Worm (Caenorhabditis elegans): ENCODE measurements around the gene M04D8.5.

Gene M04D8.5

ce11 chrIII:10001060-10001459 lies 32.1 kb downstream of the M04D8.5 start, which contains the start of gene C05B5.5:
TSS of gene C05B5.5 (plus strand) at chrIII:10001360.
- TF ChIP-seq unc-120 (tag; optimal IDR thresholded peaks at IDR 0.05; ENCODE audit: poor library complexity, severe bottlenecking) (no peak), nhr-2 (tag; optimal IDR thresholded peaks at IDR 0.05) (no peak), nhr-76 (tag; optimal IDR thresholded peaks at IDR 0.05) (no peak), elt-3 (tag; optimal IDR thresholded peaks at IDR 0.05) (no peak)

DNA sequence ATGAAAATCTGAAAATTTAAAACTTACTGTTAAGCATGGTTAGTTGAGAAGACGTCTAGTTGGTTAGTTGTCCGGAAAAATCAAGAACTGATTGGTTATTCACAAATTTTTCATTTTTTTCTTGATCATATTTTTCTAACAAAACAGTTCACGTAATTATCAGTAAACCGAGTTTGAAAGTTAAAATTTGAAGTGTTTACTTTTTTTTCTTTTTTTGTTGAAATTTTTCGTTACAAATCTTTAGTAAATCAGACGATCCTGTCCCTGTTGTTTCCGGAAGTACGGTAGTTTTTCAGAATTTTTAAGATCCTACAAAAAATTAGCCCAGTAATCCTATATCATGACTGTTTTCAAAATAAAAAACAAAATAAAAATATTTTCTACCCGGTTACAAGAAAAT lies 32.7 kb downstream of the M04D8.5 start, which contains the start of gene C05B5.2:
TSS of gene C05B5.2 (minus strand) at position 101 of the 400 bp plus-strand sequence.
- TF ChIP-seq mep-1 (tag; optimal IDR thresholded peaks at IDR 0.05) (no peak), pha-4 (tag; optimal IDR thresholded peaks at IDR 0.05) (no peak), mab-5 (tag; optimal IDR thresholded peaks at IDR 0.05) (no peak), unc-62 (GFP tag; optimal IDR thresholded peaks at IDR 0.05) (no peak), lin-32 (GFP tag; optimal IDR thresholded peaks at IDR 0.05) (no peak), nhr-2 (tag; optimal IDR thresholded peaks at IDR 0.05) (no peak), ceh-43 (GFP tag; optimal IDR thresholded peaks at IDR 0.05) (no peak), unc-39 (tag; optimal IDR thresholded peaks at IDR 0.05) (no peak), ceh-83 (GFP tag; optimal IDR thresholded peaks at IDR 0.05) (no peak), flh-1 (GFP tag; optimal IDR thresholded peaks at IDR 0.05) (no peak), nhr-12 (tag; optimal IDR thresholded peaks at IDR 0.05) (no peak), nhr-237 (tag; optimal IDR thresholded peaks at IDR 0.05) (no peak), ztf-11 (tag; optimal IDR thresholded peaks at IDR 0.05) (no peak), unc-120 (tag; optimal IDR thresholded peaks at IDR 0.05; ENCODE audit: poor library complexity, severe bottlenecking) (no peak), bed-3 (GFP tag; optimal IDR thresholded peaks at IDR 0.05) (no peak), snpc-4 (tag; optimal IDR thresholded peaks at IDR 0.05) (no peak), blmp-1 (tag; optimal IDR thresholded peaks at IDR 0.05) (no peak)

DNA sequence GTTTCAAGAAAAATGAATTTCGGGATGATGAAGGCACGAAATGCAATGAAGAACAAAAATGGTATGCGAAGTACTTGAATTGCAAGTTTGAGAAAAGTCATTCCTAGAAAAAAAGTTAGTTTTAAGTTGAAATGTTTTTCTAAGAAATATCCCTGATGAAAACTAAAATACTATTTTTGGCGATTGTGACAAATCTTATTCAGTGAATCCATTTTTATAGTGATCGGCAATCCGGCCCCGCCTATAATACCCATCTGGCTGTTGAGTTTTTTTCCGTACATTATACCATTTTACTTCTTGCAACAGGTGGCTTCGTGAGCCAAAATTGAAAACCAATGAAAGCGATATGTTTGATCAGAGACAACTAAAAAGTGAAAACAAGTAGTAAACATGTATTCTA lies 33.9 kb downstream of the M04D8.5 start, which contains the start of gene C05B5.17:
TSS of gene C05B5.17 (minus strand) at position 101 of the 400 bp plus-strand sequence.
- TF ChIP-seq ceh-39 (tag; optimal IDR thresholded peaks at IDR 0.05) (no peak), cnd-1 (tag; optimal IDR thresholded peaks at IDR 0.05) (no peak), ceh-43 (GFP tag; optimal IDR thresholded peaks at IDR 0.05) (no peak), mep-1 (tag; optimal IDR thresholded peaks at IDR 0.05) (no peak), ceh-83 (GFP tag; optimal IDR thresholded peaks at IDR 0.05) (no peak), nhr-76 (tag; optimal IDR thresholded peaks at IDR 0.05) (no peak), ces-1 (GFP tag; optimal IDR thresholded peaks at IDR 0.05) (no peak), nhr-237 (tag; optimal IDR thresholded peaks at IDR 0.05) (no peak), lin-32 (GFP tag; optimal IDR thresholded peaks at IDR 0.05) (no peak), blmp-1 (tag; optimal IDR thresholded peaks at IDR 0.05) (no peak), unc-120 (tag; optimal IDR thresholded peaks at IDR 0.05; ENCODE audit: poor library complexity, severe bottlenecking) (no peak), sem-2 (GFP tag; optimal IDR thresholded peaks at IDR 0.05) (no peak), M03D4.4 (tag; optimal IDR thresholded peaks at IDR 0.05) (no peak), elt-3 (tag; optimal IDR thresholded peaks at IDR 0.05) (no peak), ham-2 (GFP tag; optimal IDR thresholded peaks at IDR 0.05) (no peak), sptf-1 (tag; optimal IDR thresholded peaks at IDR 0.05) (no peak), mls-2 (tag; optimal IDR thresholded peaks at IDR 0.05) (no peak), flh-1 (GFP tag; optimal IDR thresholded peaks at IDR 0.05) (no peak)

DNA sequence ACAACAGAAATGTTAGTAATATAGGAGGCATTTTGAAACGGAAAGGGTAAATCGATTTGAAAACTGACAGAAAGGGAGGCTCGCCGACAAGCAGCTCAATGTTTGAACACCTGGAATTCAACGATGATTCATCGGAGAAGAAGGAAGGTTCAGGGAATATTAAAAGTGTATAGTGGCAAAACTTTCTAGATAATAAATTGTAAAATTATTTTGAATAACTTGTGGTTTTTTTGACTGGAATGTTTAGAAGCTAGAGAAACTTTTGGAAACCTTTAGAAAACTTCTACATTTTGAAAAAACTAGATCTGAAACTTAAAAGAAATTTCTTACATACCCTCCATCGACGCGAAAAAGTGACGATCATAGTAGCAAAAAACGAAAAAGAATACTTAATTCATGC lies 35.2 kb downstream of the M04D8.5 start, which contains the start of gene pqn-8:
TSS of gene pqn-8 (minus strand) at position 101 of the 400 bp plus-strand sequence.
- TF ChIP-seq M03D4.4 (tag; optimal IDR thresholded peaks at IDR 0.05) (no peak), nhr-12 (tag; optimal IDR thresholded peaks at IDR 0.05) (no peak), ceh-43 (GFP tag; optimal IDR thresholded peaks at IDR 0.05) (no peak), elt-3 (tag; optimal IDR thresholded peaks at IDR 0.05) (no peak), snpc-4 (tag; optimal IDR thresholded peaks at IDR 0.05) (no peak), flh-1 (GFP tag; optimal IDR thresholded peaks at IDR 0.05) (no peak), ceh-83 (GFP tag; optimal IDR thresholded peaks at IDR 0.05) (no peak), ztf-11 (tag; optimal IDR thresholded peaks at IDR 0.05) (no peak), lin-13 (tag; optimal IDR thresholded peaks at IDR 0.05) (no peak), nhr-28 (tag; optimal IDR thresholded peaks at IDR 0.05) (no peak), zip-8 (tag; optimal IDR thresholded peaks at IDR 0.05) (no peak), hlh-1 (tag; optimal IDR thresholded peaks at IDR 0.05) (no peak), pha-4 (tag; optimal IDR thresholded peaks at IDR 0.05) (no peak), sem-2 (GFP tag; optimal IDR thresholded peaks at IDR 0.05) (no peak), ces-1 (GFP tag; optimal IDR thresholded peaks at IDR 0.05) (no peak), mls-2 (tag; optimal IDR thresholded peaks at IDR 0.05) (no peak)

DNA sequence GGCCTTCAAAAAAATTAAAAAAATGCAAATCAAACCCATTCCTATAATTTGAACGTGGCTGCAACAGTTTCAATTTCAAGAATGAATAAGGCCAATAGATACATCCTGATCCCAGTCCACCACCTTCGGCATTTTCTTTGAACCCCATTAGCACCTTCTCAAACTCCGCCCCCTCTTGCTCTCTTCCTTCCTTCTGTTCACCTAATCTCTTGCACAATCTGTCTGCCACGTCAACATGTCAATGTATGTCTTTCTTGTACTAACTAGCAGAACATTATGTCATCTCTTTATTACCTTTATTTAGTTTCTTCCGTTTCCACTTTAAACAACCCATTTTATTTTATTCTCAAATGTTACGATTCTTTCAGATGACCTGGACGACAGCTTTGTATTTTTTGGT lies 39.6 kb downstream of the M04D8.5 start, which contains the start of gene C05B5.4:
TSS of gene C05B5.4 (plus strand) at position 351 of the 400 bp plus-strand sequence.
- TF ChIP-seq zip-8 (tag; optimal IDR thresholded peaks at IDR 0.05) (peak; percentile 23), tbx-8 (GFP tag; optimal IDR thresholded peaks at IDR 0.05) (no peak), lsy-2 (tag; optimal IDR thresholded peaks at IDR 0.05) (no peak), nhr-76 (tag; optimal IDR thresholded peaks at IDR 0.05) (no peak), cnd-1 (tag; optimal IDR thresholded peaks at IDR 0.05) (no peak), unc-120 (tag; optimal IDR thresholded peaks at IDR 0.05; ENCODE audit: poor library complexity, severe bottlenecking) (no peak), ces-1 (GFP tag; optimal IDR thresholded peaks at IDR 0.05) (no peak), nhr-2 (tag; optimal IDR thresholded peaks at IDR 0.05) (peak; percentile 84), elt-1 (tag; optimal IDR thresholded peaks at IDR 0.05; ENCODE audit: borderline replicate concordance, insufficient read depth) (no peak)

All from whole organism, mixed stage, embryonic.